Fruit fly (Drosophila melanogaster) whole organism, embryonic: Measurements from ENCODE around the gene CG15337.
A peak's percentile ranks its signal among the peaks of the same experiment; 100 is the strongest.

Experiments used
- Atf6 ChIP-seq: fragments of 200-800 bp; sonication (Bioruptor generic); IDR thresholded peaks from 2 replicates; pipeline ENCODE4 v1.3.6; 2022; ENCODE audit warnings: missing biosample characterization, missing genetic modification characterization
- Bgb ChIP-seq: fragments of 200-800 bp; sonication (Bioruptor generic); IDR thresholded peaks from 2 replicates; pipeline ENCODE4 v1.3.6; 2022; ENCODE audit warnings: missing biosample characterization, missing genetic modification characterization; ENCODE audit not compliant: partially characterized antibody
- CG10366 ChIP-seq: fragments of 200-800 bp; sonication (Bioruptor generic); IDR thresholded peaks from 2 replicates; pipeline ENCODE4 v1.3.6; 2022; ENCODE audit warnings: missing biosample characterization, missing genetic modification characterization
- CG12071 ChIP-seq: fragments of 200-800 bp; sonication (Bioruptor generic); optimal IDR thresholded peaks from 3 replicates; lab custom pipeline; 2018; ENCODE audit warnings: missing biosample characterization, mild to moderate bottlenecking, missing genetic modification characterization
- CG12769 ChIP-seq: fragments of 200-800 bp; sonication (Bioruptor generic); optimal IDR thresholded peaks from 2 replicates; lab custom pipeline; 2019; ENCODE audit warnings: missing biosample characterization, mild to moderate bottlenecking, missing genetic modification characterization, moderate library complexity
- CG13123 ChIP-seq: fragments of 200-800 bp; sonication (Bioruptor generic); optimal IDR thresholded peaks from 2 replicates; lab custom pipeline; 2016; ENCODE audit warnings: missing biosample characterization, missing genetic modification characterization
- CG13775 ChIP-seq: fragments of 200-800 bp; sonication (Bioruptor generic); optimal IDR thresholded peaks from 3 replicates; lab custom pipeline; 2017; ENCODE audit warnings: missing biosample characterization, mild to moderate bottlenecking, missing genetic modification characterization
- CG14050 ChIP-seq: fragments of 200-800 bp; sonication (Bioruptor generic); IDR thresholded peaks from 3 replicates; pipeline ENCODE4 v1.3.6; 2022; ENCODE audit warnings: missing biosample characterization, missing genetic modification characterization
- CG15011 ChIP-seq: fragments of 200-800 bp; sonication (Bioruptor generic); optimal IDR thresholded peaks from 3 replicates; lab custom pipeline; 2018; ENCODE audit warnings: missing biosample characterization, mild to moderate bottlenecking, missing genetic modification characterization
- CG1602 ChIP-seq: fragments of 200-800 bp; sonication (Bioruptor generic); optimal IDR thresholded peaks from 3 replicates; lab custom pipeline; 2016; ENCODE audit warnings: missing biosample characterization, missing genetic modification characterization
- CG17385 ChIP-seq: fragments of 200-800 bp; sonication (Bioruptor generic); optimal IDR thresholded peaks from 3 replicates; lab custom pipeline; 2018; ENCODE audit warnings: missing biosample characterization, mild to moderate bottlenecking, missing genetic modification characterization
- CG3065 ChIP-seq: fragments of 200-800 bp; sonication (Bioruptor generic); optimal IDR thresholded peaks from 2 replicates; lab custom pipeline; 2016; ENCODE audit warnings: missing biosample characterization, missing genetic modification characterization
- CG7357 ChIP-seq: fragments of 200-800 bp; sonication (Bioruptor generic); IDR thresholded peaks from 3 replicates; pipeline ENCODE4 v1.3.6; 2022; ENCODE audit warnings: missing biosample characterization, missing genetic modification characterization
- CG7839 ChIP-seq: fragments of 200-800 bp; sonication (Bioruptor generic); optimal IDR thresholded peaks from 3 replicates; lab custom pipeline; 2018; ENCODE audit warnings: missing biosample characterization, mild to moderate bottlenecking, missing genetic modification characterization, moderate library complexity
- CG7928 ChIP-seq: fragments of 200-800 bp; sonication (Bioruptor generic); optimal IDR thresholded peaks from 2 replicates; lab custom pipeline; 2017; ENCODE audit warnings: missing biosample characterization, mild to moderate bottlenecking, missing genetic modification characterization
- CG8290 ChIP-seq, 3 experiments: fragments of 200-800 bp; sonication (Bioruptor generic); optimal IDR thresholded peaks; 2 replicates each; lab custom pipeline; 2016 to 2019; ENCODE audit warnings: missing biosample characterization in 3 of 3, missing genetic modification characterization in 3 of 3, mild to moderate bottlenecking in 2 of 3, moderate library complexity in 1 of 3
- CG8924 ChIP-seq: fragments of 200-800 bp; optimal IDR thresholded peaks from 3 replicates; lab custom pipeline; 2019; ENCODE audit warnings: missing biosample characterization, mild to moderate bottlenecking, missing genetic modification characterization, moderate library complexity
- CG8944 ChIP-seq: fragments of 200-800 bp; sonication (Bioruptor generic); optimal IDR thresholded peaks from 3 replicates; lab custom pipeline; 2016; ENCODE audit warnings: missing biosample characterization, missing genetic modification characterization
- CG9215 ChIP-seq: fragments of 200-800 bp; sonication (Bioruptor generic); IDR thresholded peaks from 2 replicates; pipeline ENCODE4 v1.3.6; 2022; ENCODE audit warnings: missing biosample characterization, missing genetic modification characterization
- Camta ChIP-seq: fragments of 200-800 bp; sonication (Bioruptor generic); optimal IDR thresholded peaks from 2 replicates; lab custom pipeline; 2016; ENCODE audit warnings: missing biosample characterization, missing genetic modification characterization
- Chrac-16 ChIP-seq: fragments of 200-800 bp; sonication (Bioruptor generic); optimal IDR thresholded peaks from 3 replicates; lab custom pipeline; 2016; ENCODE audit warnings: missing biosample characterization, missing genetic modification characterization
- CrebB ChIP-seq: fragments of 200-800 bp; sonication (Bioruptor generic); optimal IDR thresholded peaks from 3 replicates; lab custom pipeline; 2018; ENCODE audit warnings: missing biosample characterization, mild to moderate bottlenecking, missing genetic modification characterization
- Eip74EF ChIP-seq, 2 experiments: fragments of 200-800 bp in 1 of 2; fragments of >200 bp in 1 of 2; sonication (Bioruptor generic) in 1 of 2; optimal IDR thresholded peaks; 2 replicates each; lab custom pipeline; 2017 to 2019; ENCODE audit warnings: missing biosample characterization in 2 of 2, missing genetic modification characterization in 2 of 2, mild to moderate bottlenecking in 1 of 2, moderate library complexity in 1 of 2
- Gug ChIP-seq: fragments of 200-800 bp; sonication (Bioruptor generic); IDR thresholded peaks from 4 replicates; pipeline ENCODE4 v1.3.6; 2022; ENCODE audit warnings: missing biosample characterization, missing genetic modification characterization
- Meics ChIP-seq: fragments of 200-800 bp; sonication (Bioruptor generic); optimal IDR thresholded peaks from 2 replicates; lab custom pipeline; 2017; ENCODE audit warnings: missing biosample characterization, mild to moderate bottlenecking, missing genetic modification characterization
- Neu2 ChIP-seq: fragments of 200-800 bp; sonication (Bioruptor generic); optimal IDR thresholded peaks from 3 replicates; lab custom pipeline; 2016; ENCODE audit warnings: missing biosample characterization, missing genetic modification characterization, borderline replicate concordance
- Side ChIP-seq: fragments of 200-800 bp; sonication (Bioruptor generic); optimal IDR thresholded peaks from 2 replicates; lab custom pipeline; 2016; ENCODE audit warnings: missing biosample characterization, missing genetic modification characterization
- Sox102F ChIP-seq: fragments of 200-800 bp; sonication (Bioruptor generic); optimal IDR thresholded peaks from 2 replicates; lab custom pipeline; 2018; ENCODE audit warnings: missing biosample characterization, mild to moderate bottlenecking, missing genetic modification characterization, moderate library complexity
- Stat92E ChIP-seq, 3 experiments: fragments of >200 bp in 2 of 3; fragments of 200-800 bp in 1 of 3; sonication (Bioruptor generic) in 1 of 3; optimal IDR thresholded peaks; 2 replicates each; lab custom pipeline; 2017 to 2019; ENCODE audit warnings: missing biosample characterization in 3 of 3, missing genetic modification characterization in 3 of 3, mild to moderate bottlenecking in 1 of 3, moderate library complexity in 1 of 3
- Trl ChIP-seq, 3 experiments: fragments of >200 bp in 2 of 3; fragments of 200-800 bp in 1 of 3; sonication (Bioruptor generic) in 1 of 3; optimal IDR thresholded peaks; 2 replicates in 1 of 3; 3 replicates in 2 of 3; lab custom pipeline; 2016 to 2017; ENCODE audit warnings: missing biosample characterization in 1 of 3, missing genetic modification characterization in 1 of 3
- Usf ChIP-seq: fragments of 200-800 bp; sonication (Bioruptor generic); optimal IDR thresholded peaks from 2 replicates; lab custom pipeline; 2017; ENCODE audit warnings: missing genotype, missing biosample characterization, missing genetic modification characterization
- cato ChIP-seq: fragments of 200-800 bp; sonication (Bioruptor generic); optimal IDR thresholded peaks from 2 replicates; lab custom pipeline; 2016; ENCODE audit warnings: missing biosample characterization, missing genetic modification characterization, borderline replicate concordance
- cg ChIP-seq: fragments of 200-800 bp; sonication (Bioruptor generic); optimal IDR thresholded peaks from 3 replicates; lab custom pipeline; 2019; ENCODE audit warnings: missing biosample characterization, mild to moderate bottlenecking, missing genetic modification characterization, moderate library complexity
- corto ChIP-seq: fragments of 200-800 bp; sonication (Bioruptor generic); optimal IDR thresholded peaks from 2 replicates; lab custom pipeline; 2016; ENCODE audit warnings: missing biosample characterization, mild to moderate bottlenecking, missing genetic modification characterization, moderate library complexity
- en ChIP-seq: fragments of 200-800 bp; sonication (Bioruptor generic); optimal IDR thresholded peaks from 2 replicates; lab custom pipeline; 2016; ENCODE audit warnings: missing biosample characterization, missing genetic modification characterization
- gt ChIP-seq: fragments of 200-800 bp; sonication (Bioruptor generic); IDR thresholded peaks from 2 replicates; pipeline ENCODE4 v1.3.6; 2022; ENCODE audit warnings: missing biosample characterization, missing genetic modification characterization
- knrl ChIP-seq: fragments of 200-800 bp; sonication (Bioruptor generic); IDR thresholded peaks from 3 replicates; pipeline ENCODE4 v1.3.6; 2022; ENCODE audit warnings: missing biosample characterization, missing genetic modification characterization; ENCODE audit not compliant: partially characterized antibody
- lov ChIP-seq, 2 experiments: fragments of 200-800 bp in 1 of 2; fragments of >200 bp in 1 of 2; sonication (Bioruptor generic) in 1 of 2; IDR thresholded peaks in 1 of 2; optimal IDR thresholded peaks in 1 of 2; 2 replicates in 1 of 2; 3 replicates in 1 of 2; pipeline versions ENCODE4 v1.3.6 to Lab custom; 2017 to 2022; ENCODE audit warnings: missing biosample characterization in 1 of 2, missing genetic modification characterization in 1 of 2
- maf-S ChIP-seq: fragments of 200-800 bp; sonication (Bioruptor generic); optimal IDR thresholded peaks from 2 replicates; lab custom pipeline; 2016; ENCODE audit warnings: missing biosample characterization, missing genetic modification characterization
- ranshi ChIP-seq: fragments of 200-800 bp; sonication (Bioruptor generic); IDR thresholded peaks from 2 replicates; pipeline ENCODE4 v1.3.6; 2022; ENCODE audit warnings: missing biosample characterization, missing genetic modification characterization
- ro ChIP-seq: fragments of 200-800 bp; sonication (Bioruptor generic); IDR thresholded peaks from 2 replicates; pipeline ENCODE4 v1.3.6; 2022; ENCODE audit warnings: missing biosample characterization, missing genetic modification characterization
- salm ChIP-seq: fragments of 200-800 bp; sonication (Bioruptor generic); optimal IDR thresholded peaks from 2 replicates; lab custom pipeline; 2018; ENCODE audit warnings: missing biosample characterization, mild to moderate bottlenecking, missing genetic modification characterization
- schlank ChIP-seq: fragments of 200-800 bp; sonication (Bioruptor generic); optimal IDR thresholded peaks from 2 replicates; lab custom pipeline; 2018; ENCODE audit warnings: missing biosample characterization, mild to moderate bottlenecking, missing genetic modification characterization
- slp2 ChIP-seq: fragments of 200-800 bp; sonication (Bioruptor generic); optimal IDR thresholded peaks from 2 replicates; lab custom pipeline; 2016; ENCODE audit warnings: missing biosample characterization, missing genetic modification characterization
- sqz ChIP-seq: fragments of 200-800 bp; sonication (Bioruptor generic); optimal IDR thresholded peaks from 3 replicates; lab custom pipeline; 2018; ENCODE audit warnings: missing biosample characterization, mild to moderate bottlenecking, missing genetic modification characterization
- tgo ChIP-seq: fragments of 200-800 bp; sonication (Bioruptor generic); IDR thresholded peaks from 3 replicates; pipeline ENCODE4 v1.3.6; 2022; ENCODE audit warnings: missing biosample characterization, missing genetic modification characterization
- ttk ChIP-seq: fragments of 200-800 bp; sonication (Bioruptor generic); IDR thresholded peaks from 2 replicates; pipeline ENCODE4 v2.1.2; 2022; ENCODE audit warnings: missing biosample characterization, missing genetic modification characterization
- usp ChIP-seq: fragments of >200 bp; optimal IDR thresholded peaks from 2 replicates; lab custom pipeline; 2017; ENCODE audit warnings: missing biosample characterization, missing genetic modification characterization
- zf30C ChIP-seq: fragments of 200-800 bp; sonication (Bioruptor generic); optimal IDR thresholded peaks from 3 replicates; lab custom pipeline; 2018; ENCODE audit warnings: missing biosample characterization, mild to moderate bottlenecking, missing genetic modification characterization

The CG15337 gene

dm6 chrX:8157294-8157693 lies 2.6 kb upstream of the CG15337 start, which contains the start of the genes Traf6 and GIIIspla2 (continued):
- TF ChIP-seq Stat92E (GFP tag; optimal IDR thresholded peaks at IDR 0.05; lab: Kevin White, UChicago) (no peak), tgo (GFP tag; lab: Robert Waterston, UW) (peak; percentile 74), CG10366 (GFP tag; lab: Robert Waterston, UW) (peak; percentile 76), CG14050 (GFP tag; lab: Robert Waterston, UW) (peak; percentile 72), Side (GFP tag; lab: Kevin White, UChicago) (peak; percentile 52), CG12769 (tag; lab: Kevin White, UChicago) (no peak), Chrac-16 (GFP tag; lab: Kevin White, UChicago) (peak; percentile 60), zf30C (no peak), maf-S (GFP tag; lab: Kevin White, UChicago) (peak; percentile 50), CG8924 (peak; percentile 71), Atf6 (GFP tag; lab: Robert Waterston, UW) (peak; percentile 73), CG13123 (peak; percentile 41), Neu2 (GFP tag; lab: Kevin White, UChicago) (no peak), Usf (GFP tag; lab: Kevin White, UChicago) (peak; percentile 55), corto (GFP tag; lab: Kevin White, UChicago) (no peak), CG17385 (GFP tag; lab: Kevin White, UChicago) (peak; percentile 65), CG12071 (GFP tag; lab: Kevin White, UChicago) (peak; percentile 31), cg (GFP tag; lab: Kevin White, UChicago) (no peak), CG13775 (GFP tag; lab: Kevin White, UChicago) (peak; percentile 78), Bgb (GFP tag; lab: Robert Waterston, UW) (no peak; the same call in 1 of the 2 replicates), usp (GFP tag; lab: Kevin White, UChicago) (no peak), lov (optimal IDR thresholded peaks at IDR 0.05; lab: Kevin White, UChicago) (no peak), lov (GFP tag; IDR thresholded peaks at IDR 0.05; lab: Robert Waterston, UW) (peak; percentile 63; the same call in 1 of the 3 replicates), ro (GFP tag; lab: Robert Waterston, UW) (0 out of 2 replicates have a peak, but pooled peaks have one; percentile 30), knrl (GFP tag; lab: Robert Waterston, UW) (peak; percentile 50; the same call in 1 of the 3 replicates), Gug (GFP tag; lab: Robert Waterston, UW) (peak; percentile 65), ttk (GFP tag; lab: Robert Waterston, UW) (peak; percentile 61), CG8944 (peak; percentile 43), CG3065 (GFP tag; lab: Kevin White, UChicago) (no peak), CG7357 (GFP tag; lab: Robert Waterston, UW) (peak; percentile 100), cato (GFP tag; lab: Kevin White, UChicago) (peak; percentile 8), CG7928 (GFP tag; lab: Kevin White, UChicago) (peak; percentile 28), ranshi (GFP tag; lab: Robert Waterston, UW) (peak; percentile 75), CG7839 (peak; percentile 71), Eip74EF (GFP tag; optimal IDR thresholded peaks at IDR 0.05; lab: Kevin White, UChicago) (no peak), CG1602 (GFP tag; lab: Kevin White, UChicago) (peak; percentile 57), schlank (tag; lab: Kevin White, UChicago) (peak; percentile 56), Camta (GFP tag; lab: Kevin White, UChicago) (peak; percentile 63), CG9215 (GFP tag; lab: Robert Waterston, UW) (peak; percentile 79; the same call in 1 of the 2 replicates), CrebB (tag; lab: Kevin White, UChicago) (peak; percentile 69), Sox102F (no peak), slp2 (GFP tag; lab: Kevin White, UChicago) (peak; percentile 25), Meics (GFP tag; lab: Kevin White, UChicago) (peak; percentile 79), CG8290 (GFP tag; optimal IDR thresholded peaks at IDR 0.05; lab: Kevin White, UChicago) (peak; percentile 15), CG8290 (tag; optimal IDR thresholded peaks at IDR 0.05; lab: Kevin White, UChicago) (peak in 1 of 2 experiments; percentile 60), gt (GFP tag; lab: Robert Waterston, UW) (peak; percentile 59; the same call in 1 of the 2 replicates), Trl (optimal IDR thresholded peaks at IDR 0.05; lab: Kevin White, UChicago) (no peak), Trl (GFP tag; optimal IDR thresholded peaks at IDR 0.05; lab: Kevin White, UChicago) (peak; percentile 64), salm (tag; lab: Kevin White, UChicago) (peak; percentile 50), CG15011 (GFP tag; lab: Kevin White, UChicago) (no peak), sqz (GFP tag; lab: Kevin White, UChicago) (no peak), en (GFP tag; lab: Kevin White, UChicago) (peak; percentile 43)
